Fruit fly (Drosophila melanogaster): ENCODE measurements around the gene Nuf2.

DNA sequence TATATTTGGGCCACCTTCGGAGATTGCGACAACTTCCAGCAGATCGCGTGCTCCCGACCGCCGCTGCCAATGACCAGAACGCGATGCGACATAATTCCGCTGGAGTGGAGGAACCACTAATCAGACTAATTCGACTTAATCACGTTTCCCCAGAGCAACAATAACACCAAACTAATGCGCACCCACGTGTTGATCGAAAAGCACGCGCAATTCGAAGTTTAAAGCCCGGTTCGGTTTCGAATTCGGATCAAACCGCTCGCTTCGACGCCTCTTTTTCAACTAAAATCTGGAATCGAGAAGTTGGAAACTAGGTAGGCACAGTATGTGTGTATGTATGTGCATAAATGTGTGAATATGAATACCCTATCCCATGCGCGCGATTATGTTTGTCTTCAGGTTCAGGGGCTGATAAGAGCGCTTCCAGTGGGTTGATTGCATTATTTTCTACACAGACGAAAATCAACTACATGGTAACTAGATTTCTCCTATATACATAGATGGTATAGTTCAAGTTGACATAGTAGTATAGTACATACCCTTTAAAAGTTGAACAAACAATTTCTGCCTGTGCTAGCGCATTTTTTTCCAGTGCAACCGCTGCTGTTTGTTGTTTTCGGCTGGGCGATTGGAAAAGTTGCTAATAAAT is 41.9 kb downstream of the Nuf2 start, which contains the start of gene Gart:
- TF ChIP-seq CG2129 (GFP tag; IDR thresholded peaks at IDR 0.05; ENCODE audit: partially characterized antibody): no peak
- no peak for TF ChIP-seq yki (optimal IDR thresholded peaks at IDR 0.05)
- peak; percentile 86 for TF ChIP-seq row (GFP tag; IDR thresholded peaks at IDR 0.05)
- TF ChIP-seq Hmx (GFP tag; optimal IDR thresholded peaks at IDR 0.05): peak; percentile 10
- no peak for TF ChIP-seq ato (GFP tag; IDR thresholded peaks at IDR 0.05; ENCODE audit: partially characterized antibody)
- TF ChIP-seq HLH3B (GFP tag; IDR thresholded peaks at IDR 0.05): peak; percentile 70; the same call in 1 of the 2 replicates
- peak in 1 of 2 experiments; percentile 1 for TF ChIP-seq insv (GFP tag; optimal IDR thresholded peaks at IDR 0.05)
- TF ChIP-seq Hey (tag; optimal IDR thresholded peaks at IDR 0.05): no peak
- TF ChIP-seq trem (tag; optimal IDR thresholded peaks at IDR 0.05): no peak
- no peak for TF ChIP-seq Rx (GFP tag; IDR thresholded peaks at IDR 0.05)

Measured in whole organism, embryonic.